Worm (Caenorhabditis elegans): Measurements from ENCODE around the gene C55A6.11.

- TF ChIP-seq ceh-82 (tag; optimal IDR thresholded peaks at IDR 0.05) = no peak
- no peak for TF ChIP-seq elt-1 (tag; optimal IDR thresholded peaks at IDR 0.05)
- TF ChIP-seq snpc-4 (tag; optimal IDR thresholded peaks at IDR 0.05) = no peak
- TF ChIP-seq skn-1 (tag; optimal IDR thresholded peaks at IDR 0.05) = no peak
- no peak for TF ChIP-seq nhr-11 (tag; optimal IDR thresholded peaks at IDR 0.05)
Measured at ce11 chrV:11479406-11479805, 40.9 kb upstream of the C55A6.11 start, which contains the start of gene T11F9.22.
